Fruit fly (Drosophila melanogaster) whole organism, embryonic: ENCODE measurements around the gene VGlut.

Source experiments
- B-H2 ChIP-seq: fragments of 200-800 bp; sonication (Bioruptor generic); optimal IDR thresholded peaks from 2 replicates; lab custom pipeline; 2018; ENCODE audit warnings: missing biosample characterization, mild to moderate bottlenecking, missing genetic modification characterization
- Bdp1 ChIP-seq: fragments of 200-800 bp; sonication (Bioruptor generic); optimal IDR thresholded peaks from 3 replicates; lab custom pipeline; 2016; ENCODE audit warnings: missing biosample characterization, missing genetic modification characterization
- BtbVII ChIP-seq: fragments of 200-800 bp; sonication (Bioruptor generic); optimal IDR thresholded peaks from 3 replicates; lab custom pipeline; 2017; ENCODE audit warnings: missing biosample characterization, mild to moderate bottlenecking, missing genetic modification characterization
- CG10267 ChIP-seq: fragments of 200-800 bp; sonication (Bioruptor generic); optimal IDR thresholded peaks from 2 replicates; lab custom pipeline; 2018; ENCODE audit warnings: missing biosample characterization, mild to moderate bottlenecking, missing genetic modification characterization, moderate library complexity
- CG10462 ChIP-seq: fragments of 200-800 bp; sonication (Bioruptor generic); optimal IDR thresholded peaks from 2 replicates; lab custom pipeline; 2016; ENCODE audit warnings: missing biosample characterization, missing genetic modification characterization
- CG1529 ChIP-seq: fragments of 200-800 bp; sonication (Bioruptor generic); optimal IDR thresholded peaks from 3 replicates; lab custom pipeline; 2018; ENCODE audit warnings: missing biosample characterization, missing genetic modification characterization
- CG1647 ChIP-seq: fragments of 200-800 bp; sonication (Bioruptor generic); optimal IDR thresholded peaks from 3 replicates; lab custom pipeline; 2016; ENCODE audit warnings: missing biosample characterization, missing genetic modification characterization
- CG16779 ChIP-seq: fragments of 200-800 bp; sonication (Bioruptor generic); IDR thresholded peaks from 2 replicates; pipeline ENCODE4 v1.3.6; 2022; ENCODE audit warnings: missing biosample characterization, missing genetic modification characterization
- CG17186 ChIP-seq: fragments of 200-800 bp; sonication (Bioruptor generic); optimal IDR thresholded peaks from 3 replicates; lab custom pipeline; 2017; ENCODE audit warnings: missing biosample characterization, missing genetic modification reagents, missing genetic modification characterization
- CG18262 ChIP-seq: fragments of 200-800 bp; optimal IDR thresholded peaks from 3 replicates; lab custom pipeline; 2019; ENCODE audit warnings: missing biosample characterization, mild to moderate bottlenecking, missing genetic modification characterization, moderate library complexity
- CG2120 ChIP-seq: fragments of 200-800 bp; sonication (Bioruptor generic); optimal IDR thresholded peaks from 3 replicates; lab custom pipeline; 2016; ENCODE audit warnings: missing biosample characterization, missing genetic modification characterization
- CG3163 ChIP-seq: fragments of 200-800 bp; sonication (Bioruptor generic); optimal IDR thresholded peaks from 3 replicates; lab custom pipeline; 2016; ENCODE audit warnings: missing biosample characterization, missing genetic modification characterization
- CG4282 ChIP-seq: fragments of 200-800 bp; sonication (Bioruptor generic); optimal IDR thresholded peaks from 2 replicates; lab custom pipeline; 2016; ENCODE audit warnings: missing biosample characterization, missing genetic modification characterization
- CG4360 ChIP-seq: fragments of 200-800 bp; sonication (Bioruptor generic); IDR thresholded peaks from 2 replicates; pipeline ENCODE4 v1.3.6; 2022; ENCODE audit warnings: missing biosample characterization, missing genetic modification characterization
- CG4820 ChIP-seq: fragments of 200-800 bp; sonication (Bioruptor generic); optimal IDR thresholded peaks from 3 replicates; lab custom pipeline; 2016; ENCODE audit warnings: missing biosample characterization, missing genetic modification characterization
- CG4854 ChIP-seq: fragments of 200-800 bp; sonication (Bioruptor generic); optimal IDR thresholded peaks from 2 replicates; lab custom pipeline; 2016; ENCODE audit warnings: missing biosample characterization, missing genetic modification characterization, inconsistent platforms
- CG6272 ChIP-seq: fragments of 200-800 bp; sonication (Bioruptor generic); IDR thresholded peaks from 2 replicates; pipeline ENCODE4 v1.3.6; 2022; ENCODE audit warnings: missing biosample characterization, missing genetic modification characterization
- CG7372 ChIP-seq: fragments of 200-800 bp; sonication (Bioruptor generic); IDR thresholded peaks from 2 replicates; pipeline ENCODE4 v1.3.6; 2022; ENCODE audit warnings: missing biosample characterization, missing genetic modification characterization
- CG8478 ChIP-seq: fragments of >200 bp; optimal IDR thresholded peaks from 2 replicates; lab custom pipeline; 2018
- CG9727 ChIP-seq: fragments of 200-800 bp; sonication (Bioruptor generic); optimal IDR thresholded peaks from 3 replicates; lab custom pipeline; 2017; ENCODE audit warnings: missing biosample characterization, mild to moderate bottlenecking, missing genetic modification characterization
- H15 ChIP-seq: fragments of 200-800 bp; sonication (Bioruptor generic); IDR thresholded peaks from 3 replicates; pipeline ENCODE4 v1.3.6; 2022; ENCODE audit warnings: missing biosample characterization, missing genetic modification characterization
- HLH4C ChIP-seq: fragments of 200-800 bp; sonication (Bioruptor generic); IDR thresholded peaks from 3 replicates; pipeline ENCODE4 v1.3.6; 2022; ENCODE audit warnings: missing biosample characterization, missing genetic modification characterization; ENCODE audit not compliant: partially characterized antibody
- HLHmδ ChIP-seq: fragments of 200-800 bp; sonication (Bioruptor generic); optimal IDR thresholded peaks from 2 replicates; lab custom pipeline; 2018; ENCODE audit warnings: missing biosample characterization, mild to moderate bottlenecking, missing genetic modification characterization, moderate library complexity
- Kr ChIP-seq: fragments of 200-800 bp; sonication (Bioruptor generic); optimal IDR thresholded peaks from 2 replicates; lab custom pipeline; 2017; ENCODE audit warnings: missing biosample characterization, mild to moderate bottlenecking, missing genetic modification characterization
- Med ChIP-seq: fragments of 200-800 bp; sonication (Bioruptor generic); peaks from one replicate; lab custom pipeline; 2016; ENCODE audit warnings: missing biosample characterization, missing genetic modification characterization, mild to moderate bottlenecking, inconsistent platforms, moderate library complexity
- Mes4 ChIP-seq: fragments of 200-800 bp; sonication (Bioruptor generic); optimal IDR thresholded peaks from 2 replicates; lab custom pipeline; 2016; ENCODE audit warnings: missing biosample characterization, missing genetic modification characterization
- NC2α ChIP-seq: fragments of 200-800 bp; sonication (Bioruptor generic); optimal IDR thresholded peaks from 2 replicates; lab custom pipeline; 2016; ENCODE audit warnings: missing biosample characterization, missing genetic modification characterization
- NC2β ChIP-seq: fragments of 200-800 bp; sonication (Bioruptor generic); optimal IDR thresholded peaks from 2 replicates; lab custom pipeline; 2016; ENCODE audit warnings: missing biosample characterization, missing genetic modification characterization
- YL-1 ChIP-seq: fragments of 200-800 bp; sonication (Bioruptor generic); optimal IDR thresholded peaks from 3 replicates; lab custom pipeline; 2017; ENCODE audit warnings: missing biosample characterization, mild to moderate bottlenecking, missing genetic modification characterization
- aop ChIP-seq: fragments of 200-800 bp; sonication (Bioruptor generic); IDR thresholded peaks from 2 replicates; pipeline ENCODE4 v1.3.6; 2022; ENCODE audit warnings: missing biosample characterization, missing genetic modification characterization
- ash1 ChIP-seq: fragments of 200-800 bp; sonication (Bioruptor generic); optimal IDR thresholded peaks from 2 replicates; lab custom pipeline; 2018; ENCODE audit warnings: missing biosample characterization, mild to moderate bottlenecking, missing genetic modification characterization
- az2 ChIP-seq: fragments of 200-800 bp; sonication (Bioruptor generic); optimal IDR thresholded peaks from 3 replicates; lab custom pipeline; 2016; ENCODE audit warnings: missing biosample characterization, missing genetic modification characterization
- cato ChIP-seq: fragments of 200-800 bp; sonication (Bioruptor generic); optimal IDR thresholded peaks from 2 replicates; lab custom pipeline; 2016; ENCODE audit warnings: missing biosample characterization, missing genetic modification characterization, borderline replicate concordance
- crp ChIP-seq, 2 experiments: fragments of 200-800 bp; sonication (Bioruptor generic); optimal IDR thresholded peaks; 2 replicates in 1 of 2; 3 replicates in 1 of 2; lab custom pipeline; 2017; ENCODE audit warnings: missing biosample characterization in 2 of 2, missing genetic modification characterization in 2 of 2, mild to moderate bottlenecking in 1 of 2, moderate library complexity in 1 of 2
- dm ChIP-seq: fragments of 200-800 bp; sonication (Bioruptor generic); optimal IDR thresholded peaks from 3 replicates; lab custom pipeline; 2016; ENCODE audit warnings: missing biosample characterization, missing genetic modification characterization
- emc ChIP-seq: fragments of 200-800 bp; sonication (Bioruptor generic); optimal IDR thresholded peaks from 2 replicates; lab custom pipeline; 2016; ENCODE audit warnings: missing biosample characterization, missing genetic modification characterization
- eve ChIP-seq, 2 experiments: fragments of >200 bp; optimal IDR thresholded peaks; 2 replicates each; lab custom pipeline; 2017; ENCODE audit warnings: missing biosample characterization in 2 of 2, missing genetic modification characterization in 2 of 2
- fd64A ChIP-seq: fragments of 200-800 bp; sonication (Bioruptor generic); optimal IDR thresholded peaks from 3 replicates; lab custom pipeline; 2018; ENCODE audit warnings: missing biosample characterization, mild to moderate bottlenecking, missing genetic modification characterization
- gt ChIP-seq: fragments of 200-800 bp; sonication (Bioruptor generic); IDR thresholded peaks from 2 replicates; pipeline ENCODE4 v1.3.6; 2022; ENCODE audit warnings: missing biosample characterization, missing genetic modification characterization
- mam ChIP-seq: fragments of 200-800 bp; sonication (Bioruptor generic); optimal IDR thresholded peaks from 3 replicates; lab custom pipeline; 2016; ENCODE audit warnings: missing biosample characterization, missing genetic modification characterization
- pan ChIP-seq, 4 experiments: fragments of >200 bp in 3 of 4; fragments of 200-800 bp in 1 of 4; sonication (Bioruptor generic) in 1 of 4; optimal IDR thresholded peaks in 3 of 4; IDR thresholded peaks in 1 of 4; 2 replicates each; pipeline versions ENCODE4 v1.3.6 to Lab custom; 2017 to 2022; ENCODE audit warnings: missing biosample characterization in 2 of 4, missing genetic modification characterization in 2 of 4, mixed read lengths in 1 of 4
- pfk ChIP-seq: fragments of 200-800 bp; sonication (Bioruptor generic); optimal IDR thresholded peaks from 2 replicates; lab custom pipeline; 2018; ENCODE audit warnings: missing biosample characterization, mild to moderate bottlenecking, missing genetic modification characterization, moderate library complexity
- run ChIP-seq: fragments of 200-800 bp; sonication (Bioruptor generic); optimal IDR thresholded peaks from 3 replicates; lab custom pipeline; 2018; ENCODE audit warnings: missing biosample characterization, mild to moderate bottlenecking, missing genetic modification characterization
- schlank ChIP-seq: fragments of 200-800 bp; sonication (Bioruptor generic); optimal IDR thresholded peaks from 2 replicates; lab custom pipeline; 2018; ENCODE audit warnings: missing biosample characterization, mild to moderate bottlenecking, missing genetic modification characterization
- sima ChIP-seq: fragments of 200-800 bp; sonication (Bioruptor generic); optimal IDR thresholded peaks from 2 replicates; lab custom pipeline; 2016; ENCODE audit warnings: missing biosample characterization, missing genetic modification characterization
- sisA ChIP-seq: fragments of 200-800 bp; sonication (Bioruptor generic); IDR thresholded peaks from 2 replicates; pipeline ENCODE4 v1.3.6; 2022; ENCODE audit warnings: missing biosample characterization, missing genetic modification characterization
- stc ChIP-seq: fragments of 200-800 bp; sonication (Bioruptor generic); IDR thresholded peaks from 2 replicates; pipeline ENCODE4 v1.3.6; 2022; ENCODE audit warnings: missing biosample characterization, missing genetic modification characterization
- stwl ChIP-seq: fragments of 200-800 bp; sonication (Bioruptor generic); optimal IDR thresholded peaks from 3 replicates; lab custom pipeline; 2018; ENCODE audit warnings: missing biosample characterization, mild to moderate bottlenecking, missing genetic modification characterization, moderate library complexity
- tup ChIP-seq: fragments of 200-800 bp; sonication (Bioruptor generic); optimal IDR thresholded peaks from 2 replicates; lab custom pipeline; 2016; ENCODE audit warnings: missing biosample characterization, mild to moderate bottlenecking, missing genetic modification characterization, moderate library complexity
- yki ChIP-seq: fragments of >200 bp; optimal IDR thresholded peaks from 3 replicates; lab custom pipeline; 2018
- zfh2 ChIP-seq: fragments of 200-800 bp; sonication (Bioruptor generic); optimal IDR thresholded peaks from 2 replicates; lab custom pipeline; 2016; ENCODE audit warnings: missing biosample characterization, missing genetic modification characterization

VGlut gene

DNA sequence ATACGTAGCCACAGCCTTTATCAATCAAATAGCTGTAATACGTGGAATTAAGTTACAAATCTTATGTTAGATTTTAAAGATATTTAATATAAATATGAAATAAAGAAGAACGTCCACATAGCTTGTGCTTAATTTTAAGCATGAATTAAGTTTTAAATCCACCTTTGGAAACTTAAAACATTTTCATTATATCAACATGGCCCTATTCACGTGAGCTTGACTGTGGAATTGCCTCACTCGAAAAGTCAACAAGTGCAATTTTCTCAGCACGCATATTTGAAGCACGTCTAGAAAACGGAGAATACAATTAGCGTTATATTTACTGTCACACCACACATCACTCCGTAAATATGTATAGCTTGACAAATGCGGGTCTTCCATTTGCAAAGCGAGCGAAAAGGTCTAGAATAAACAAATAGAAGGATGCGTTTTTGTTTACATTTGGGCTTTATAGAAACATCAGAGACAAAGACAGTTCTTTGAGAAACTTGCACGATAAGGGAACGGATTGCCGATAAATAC is 36.4 kb upstream of the VGlut start (continued):
- TF ChIP-seq NC2α (GFP tag; lab: Kevin White, UChicago) (peak; percentile 59), BtbVII (GFP tag; lab: Kevin White, UChicago) (peak; percentile 92), H15 (GFP tag; lab: Robert Waterston, UW) (peak; percentile 80; the same call in 2 of the 3 replicates), CG10462 (peak; percentile 63), dm (GFP tag; lab: Kevin White, UChicago) (no peak), CG1647 (GFP tag; lab: Kevin White, UChicago) (peak; percentile 55), Mes4 (peak; percentile 54), CG6272 (GFP tag; lab: Robert Waterston, UW) (peak; percentile 71), ash1 (GFP tag; lab: Kevin White, UChicago) (no peak), CG8478 (lab: Kevin White, UChicago) (no peak), Med (GFP tag; lab: Kevin White, UChicago) (peak; percentile 93), CG4360 (GFP tag; lab: Robert Waterston, UW) (peak; percentile 80), schlank (tag; lab: Kevin White, UChicago) (peak; percentile 51), CG4854 (GFP tag; lab: Kevin White, UChicago) (peak; percentile 67), YL-1 (GFP tag; lab: Kevin White, UChicago) (no peak), tup (GFP tag; lab: Kevin White, UChicago) (peak; percentile 72), Kr (GFP tag; lab: Kevin White, UChicago) (peak; percentile 43), CG4820 (GFP tag; lab: Kevin White, UChicago) (peak; percentile 84), B-H2 (GFP tag; lab: Kevin White, UChicago) (peak; percentile 86), mam (GFP tag; lab: Kevin White, UChicago) (peak; percentile 61), crp (GFP tag; optimal IDR thresholded peaks at IDR 0.05; lab: Kevin White, UChicago) (peak in 1 of 2 experiments; percentile 64), sisA (GFP tag; lab: Robert Waterston, UW) (peak; percentile 80), CG10267 (tag; lab: Kevin White, UChicago) (peak; percentile 87), sima (GFP tag; lab: Kevin White, UChicago) (peak; percentile 25), CG4282 (GFP tag; lab: Kevin White, UChicago) (no peak), yki (no peak), CG17186 (GFP tag; lab: Kevin White, UChicago) (peak; percentile 4), fd64A (GFP tag; lab: Kevin White, UChicago) (peak; percentile 76), CG9727 (GFP tag; lab: Kevin White, UChicago) (peak; percentile 90), aop (GFP tag; lab: Robert Waterston, UW) (no peak), stc (peak; percentile 87), emc (GFP tag; lab: Kevin White, UChicago) (no peak), gt (no peak; the same call in 1 of the 2 replicates), CG1529 (peak; percentile 80), run (tag; lab: Kevin White, UChicago) (peak; percentile 91), CG7372 (GFP tag; lab: Robert Waterston, UW) (peak; percentile 80), cato (GFP tag; lab: Kevin White, UChicago) (peak; percentile 43), HLHmδ (GFP tag; lab: Kevin White, UChicago) (peak; percentile 57), az2 (GFP tag; lab: Kevin White, UChicago) (peak; percentile 84), CG16779 (GFP tag; lab: Robert Waterston, UW) (0 out of 2 replicates have a peak, but pooled peaks have one; percentile 52), stwl (tag; lab: Kevin White, UChicago) (peak; percentile 31), NC2β (GFP tag; lab: Kevin White, UChicago) (peak; percentile 53), CG3163 (GFP tag; lab: Kevin White, UChicago) (no peak), eve (GFP tag; optimal IDR thresholded peaks at IDR 0.05; lab: Kevin White, UChicago) (no peak), HLH4C (GFP tag; lab: Robert Waterston, UW) (no peak), zfh2 (GFP tag; lab: Kevin White, UChicago) (peak; percentile 16), CG2120 (peak; percentile 58), CG18262 (tag; lab: Kevin White, UChicago) (peak; percentile 93), pfk (GFP tag; lab: Kevin White, UChicago) (peak; percentile 29), Bdp1 (GFP tag; lab: Kevin White, UChicago) (peak; percentile 62), pan (optimal IDR thresholded peaks at IDR 0.05; lab: Kevin White, UChicago) (no peak), pan (GFP tag; optimal IDR thresholded peaks at IDR 0.05 in 1 of 2, IDR thresholded peaks at IDR 0.05 in 1 of 2) (peak in 1 of 2 experiments; percentile 89)
